Fruit fly (Drosophila melanogaster) whole organism, embryonic: ENCODE measurements around the gene CG6425.

Source experiments
- Blimp-1 ChIP-seq: fragments of 200-800 bp; sonication (Bioruptor generic); optimal IDR thresholded peaks from 3 replicates; lab custom pipeline; 2018; ENCODE audit warnings: missing biosample characterization, missing genetic modification characterization, mild to moderate bottlenecking, moderate library complexity, missing genetic modification reagents
- CG10267 ChIP-seq: fragments of 200-800 bp; sonication (Bioruptor generic); optimal IDR thresholded peaks from 2 replicates; lab custom pipeline; 2018; ENCODE audit warnings: missing biosample characterization, mild to moderate bottlenecking, missing genetic modification characterization, moderate library complexity
- CG10431 ChIP-seq: fragments of 200-800 bp; sonication (Bioruptor generic); optimal IDR thresholded peaks from 3 replicates; lab custom pipeline; 2018; ENCODE audit warnings: missing biosample characterization, mild to moderate bottlenecking, missing genetic modification characterization
- CG11085 ChIP-seq: fragments of 200-800 bp; sonication (Bioruptor generic); IDR thresholded peaks from 2 replicates; pipeline ENCODE4 v1.3.6; 2022; ENCODE audit warnings: missing biosample characterization, missing genetic modification characterization
- CG11504 ChIP-seq: fragments of 200-800 bp; sonication (Bioruptor generic); optimal IDR thresholded peaks from 3 replicates; lab custom pipeline; 2019; ENCODE audit warnings: missing biosample characterization, mild to moderate bottlenecking, missing genetic modification characterization, moderate library complexity
- CG12299 ChIP-seq: fragments of 200-800 bp; sonication (Bioruptor generic); optimal IDR thresholded peaks from 2 replicates; lab custom pipeline; 2018; ENCODE audit warnings: missing biosample characterization, mild to moderate bottlenecking, missing genetic modification characterization
- CG12391 ChIP-seq: fragments of 200-800 bp; sonication (Bioruptor generic); optimal IDR thresholded peaks from 3 replicates; lab custom pipeline; 2018; ENCODE audit warnings: missing biosample characterization, mild to moderate bottlenecking, missing genetic modification characterization, moderate library complexity
- CG12744 ChIP-seq: fragments of 200-800 bp; sonication (Bioruptor generic); optimal IDR thresholded peaks from 2 replicates; lab custom pipeline; 2016; ENCODE audit warnings: missing biosample characterization, missing genetic modification characterization
- CG13296 ChIP-seq: fragments of 200-800 bp; sonication (Bioruptor generic); optimal IDR thresholded peaks from 3 replicates; lab custom pipeline; 2018; ENCODE audit warnings: missing biosample characterization, mild to moderate bottlenecking, missing genetic modification characterization
- CG13424 ChIP-seq: fragments of 200-800 bp; sonication (Bioruptor generic); optimal IDR thresholded peaks from 2 replicates; lab custom pipeline; 2019; ENCODE audit warnings: missing biosample characterization, mild to moderate bottlenecking, missing genetic modification characterization, moderate library complexity
- CG1529 ChIP-seq: fragments of 200-800 bp; sonication (Bioruptor generic); optimal IDR thresholded peaks from 3 replicates; lab custom pipeline; 2018; ENCODE audit warnings: missing biosample characterization, missing genetic modification characterization
- CG15601 ChIP-seq: fragments of 200-800 bp; sonication (Bioruptor generic); optimal IDR thresholded peaks from 3 replicates; lab custom pipeline; 2019; ENCODE audit warnings: missing biosample characterization, mild to moderate bottlenecking, missing genetic modification characterization, moderate library complexity
- CG17802 ChIP-seq: fragments of 200-800 bp; sonication (Bioruptor generic); optimal IDR thresholded peaks from 2 replicates; lab custom pipeline; 2018; ENCODE audit warnings: missing biosample characterization, mild to moderate bottlenecking, missing genetic modification characterization, moderate library complexity
- CG3281 ChIP-seq: fragments of 200-800 bp; sonication (Bioruptor generic); optimal IDR thresholded peaks from 3 replicates; lab custom pipeline; 2017; ENCODE audit warnings: missing biosample characterization, mild to moderate bottlenecking, missing genetic modification characterization
- CG4404 ChIP-seq: fragments of 200-800 bp; sonication (Bioruptor generic); IDR thresholded peaks from 2 replicates; pipeline ENCODE4 v1.3.6; 2022; ENCODE audit warnings: missing biosample characterization, missing genetic modification characterization
- CG6813 ChIP-seq: fragments of 200-800 bp; sonication (Bioruptor generic); optimal IDR thresholded peaks from 2 replicates; lab custom pipeline; 2017; ENCODE audit warnings: missing biosample characterization, missing genetic modification characterization, mild to moderate bottlenecking, moderate library complexity, missing genetic modification reagents
- CG9437 ChIP-seq: fragments of 200-800 bp; sonication (Bioruptor generic); optimal IDR thresholded peaks from 2 replicates; lab custom pipeline; 2018; ENCODE audit warnings: missing biosample characterization, mild to moderate bottlenecking, missing genetic modification characterization
- CG9609 ChIP-seq: fragments of 200-800 bp; sonication (Bioruptor generic); optimal IDR thresholded peaks from 3 replicates; lab custom pipeline; 2016; ENCODE audit warnings: missing biosample characterization, missing genetic modification characterization
- D ChIP-seq, 2 experiments: fragments of 200-800 bp in 1 of 2; fragments of >200 bp in 1 of 2; sonication (Bioruptor generic) in 1 of 2; optimal IDR thresholded peaks; 2 replicates in 1 of 2; 3 replicates in 1 of 2; lab custom pipeline; 2017; ENCODE audit warnings: mild to moderate bottlenecking in 1 of 2, missing biosample characterization in 1 of 2, missing genetic modification characterization in 1 of 2, missing genetic modification reagents in 1 of 2
- Doc2 ChIP-seq: fragments of 200-800 bp; sonication (Bioruptor generic); IDR thresholded peaks from 2 replicates; pipeline ENCODE4 v1.3.6; 2022; ENCODE audit warnings: missing biosample characterization, missing genetic modification characterization
- Dref ChIP-seq: fragments of 200-800 bp; sonication (Bioruptor generic); IDR thresholded peaks from 2 replicates; pipeline ENCODE4 v1.3.6; 2022; ENCODE audit warnings: missing biosample characterization, missing genetic modification characterization
- Ets65A ChIP-seq: fragments of 200-800 bp; sonication (Bioruptor generic); peaks from one replicate; lab custom pipeline; 2016; ENCODE audit warnings: missing biosample characterization, missing genetic modification characterization
- Fer1 ChIP-seq: fragments of 200-800 bp; sonication (Bioruptor generic); optimal IDR thresholded peaks from 2 replicates; lab custom pipeline; 2017; ENCODE audit warnings: missing biosample characterization, mild to moderate bottlenecking, missing genetic modification characterization
- HHEX ChIP-seq: fragments of 200-800 bp; sonication (Bioruptor generic); optimal IDR thresholded peaks from 3 replicates; lab custom pipeline; 2017; ENCODE audit warnings: missing biosample characterization, mild to moderate bottlenecking, missing genetic modification characterization, missing genetic modification reagents
- Hey ChIP-seq: fragments of 200-800 bp; sonication (Bioruptor generic); optimal IDR thresholded peaks from 3 replicates; lab custom pipeline; 2018; ENCODE audit warnings: missing biosample characterization, mild to moderate bottlenecking, missing genetic modification characterization
- Lhr ChIP-seq: fragments of 200-800 bp; sonication (Bioruptor generic); optimal IDR thresholded peaks from 3 replicates; lab custom pipeline; 2017; ENCODE audit warnings: mild to moderate bottlenecking, missing biosample characterization, missing genetic modification reagents, missing genetic modification characterization
- Max ChIP-seq: fragments of 200-800 bp; sonication (Bioruptor generic); optimal IDR thresholded peaks from 2 replicates; lab custom pipeline; 2016; ENCODE audit warnings: missing biosample characterization, mild to moderate bottlenecking, missing genetic modification characterization
- Mrtf ChIP-seq: fragments of 200-800 bp; sonication (Bioruptor generic); IDR thresholded peaks from 3 replicates; pipeline ENCODE4 v1.3.6; 2022; ENCODE audit warnings: missing biosample characterization, missing genetic modification characterization
- NFAT ChIP-seq: fragments of 200-800 bp; sonication (Bioruptor generic); IDR thresholded peaks from 2 replicates; pipeline ENCODE4 v1.3.6; 2022; ENCODE audit warnings: missing biosample characterization, missing genetic modification characterization
- Nf-YB ChIP-seq: fragments of 200-800 bp; sonication (Bioruptor generic); optimal IDR thresholded peaks from 3 replicates; lab custom pipeline; 2019; ENCODE audit warnings: missing biosample characterization, mild to moderate bottlenecking, missing genetic modification characterization, moderate library complexity
- PHDP ChIP-seq: fragments of 200-800 bp; sonication (Bioruptor generic); optimal IDR thresholded peaks from 3 replicates; lab custom pipeline; 2018; ENCODE audit warnings: missing biosample characterization, mild to moderate bottlenecking, missing genetic modification characterization, moderate library complexity
- Tbp ChIP-seq: fragments of >200 bp; optimal IDR thresholded peaks from 2 replicates; lab custom pipeline; 2018; ENCODE audit warnings: missing biosample characterization, missing genetic modification characterization
- btn ChIP-seq: fragments of 200-800 bp; sonication (Bioruptor generic); optimal IDR thresholded peaks from 2 replicates; lab custom pipeline; 2016; ENCODE audit warnings: missing biosample characterization, missing genetic modification characterization
- cas ChIP-seq: fragments of 200-800 bp; sonication (Bioruptor generic); IDR thresholded peaks from 2 replicates; pipeline ENCODE4 v1.3.6; 2022; ENCODE audit warnings: missing biosample characterization, missing genetic modification characterization
- cwo ChIP-seq: fragments of 200-800 bp; sonication (Bioruptor generic); optimal IDR thresholded peaks from 3 replicates; lab custom pipeline; 2017; ENCODE audit warnings: missing biosample characterization, missing genetic modification characterization, mild to moderate bottlenecking, moderate library complexity, missing genetic modification reagents
- dmrt99B ChIP-seq: fragments of 200-800 bp; sonication (Bioruptor generic); optimal IDR thresholded peaks from 2 replicates; lab custom pipeline; 2018; ENCODE audit warnings: missing biosample characterization, mild to moderate bottlenecking, missing genetic modification characterization, moderate library complexity
- fd64A ChIP-seq: fragments of 200-800 bp; sonication (Bioruptor generic); optimal IDR thresholded peaks from 3 replicates; lab custom pipeline; 2018; ENCODE audit warnings: missing biosample characterization, mild to moderate bottlenecking, missing genetic modification characterization
- gem ChIP-seq: fragments of 200-800 bp; sonication (Bioruptor generic); optimal IDR thresholded peaks from 2 replicates; lab custom pipeline; 2019; ENCODE audit warnings: missing biosample characterization, mild to moderate bottlenecking, missing genetic modification characterization, moderate library complexity
- gro ChIP-seq: fragments of 200-800 bp; sonication (Bioruptor generic); optimal IDR thresholded peaks from 2 replicates; lab custom pipeline; 2016; ENCODE audit warnings: missing biosample characterization, missing genetic modification characterization
- mld ChIP-seq: fragments of 200-800 bp; sonication (Bioruptor generic); IDR thresholded peaks from 3 replicates; pipeline ENCODE4 v1.3.6; 2022; ENCODE audit warnings: missing biosample characterization, missing genetic modification characterization; ENCODE audit not compliant: partially characterized antibody
- nerfin-2 ChIP-seq: fragments of 200-800 bp; sonication (Bioruptor generic); IDR thresholded peaks from 2 replicates; pipeline ENCODE4 v1.3.6; 2022; ENCODE audit warnings: missing biosample characterization, missing genetic modification characterization; ENCODE audit not compliant: partially characterized antibody
- oc ChIP-seq: fragments of 200-800 bp; sonication (Bioruptor generic); optimal IDR thresholded peaks from 2 replicates; lab custom pipeline; 2018; ENCODE audit warnings: missing biosample characterization, mild to moderate bottlenecking, missing genetic modification characterization, moderate library complexity
- pfk ChIP-seq: fragments of 200-800 bp; sonication (Bioruptor generic); optimal IDR thresholded peaks from 2 replicates; lab custom pipeline; 2018; ENCODE audit warnings: missing biosample characterization, mild to moderate bottlenecking, missing genetic modification characterization, moderate library complexity
- pnt ChIP-seq: fragments of 200-800 bp; sonication (Bioruptor generic); optimal IDR thresholded peaks from 3 replicates; lab custom pipeline; 2016; ENCODE audit warnings: missing biosample characterization, missing genetic modification characterization
- pros ChIP-seq: fragments of 200-800 bp; sonication (Bioruptor generic); optimal IDR thresholded peaks from 3 replicates; lab custom pipeline; 2019; ENCODE audit warnings: missing biosample characterization, mild to moderate bottlenecking, missing genetic modification characterization, moderate library complexity
- sens ChIP-seq: fragments of 200-800 bp; sonication (Bioruptor generic); peaks from one replicate; lab custom pipeline; 2016; ENCODE audit warnings: missing biosample characterization, missing genetic modification characterization
- sob ChIP-seq: fragments of 200-800 bp; sonication (Bioruptor generic); IDR thresholded peaks from 2 replicates; pipeline ENCODE4 v1.3.6; 2022; ENCODE audit warnings: missing biosample characterization, missing genetic modification characterization
- sqz ChIP-seq: fragments of 200-800 bp; sonication (Bioruptor generic); optimal IDR thresholded peaks from 3 replicates; lab custom pipeline; 2018; ENCODE audit warnings: missing biosample characterization, mild to moderate bottlenecking, missing genetic modification characterization
- tll ChIP-seq, 2 experiments: fragments of 200-800 bp in 1 of 2; fragments of >200 bp in 1 of 2; sonication (Bioruptor generic) in 1 of 2; optimal IDR thresholded peaks; 2 replicates each; lab custom pipeline; 2017 to 2019; ENCODE audit warnings: missing biosample characterization in 2 of 2, missing genetic modification characterization in 2 of 2, mild to moderate bottlenecking in 1 of 2, moderate library complexity in 1 of 2

CG6425 gene

DNA sequence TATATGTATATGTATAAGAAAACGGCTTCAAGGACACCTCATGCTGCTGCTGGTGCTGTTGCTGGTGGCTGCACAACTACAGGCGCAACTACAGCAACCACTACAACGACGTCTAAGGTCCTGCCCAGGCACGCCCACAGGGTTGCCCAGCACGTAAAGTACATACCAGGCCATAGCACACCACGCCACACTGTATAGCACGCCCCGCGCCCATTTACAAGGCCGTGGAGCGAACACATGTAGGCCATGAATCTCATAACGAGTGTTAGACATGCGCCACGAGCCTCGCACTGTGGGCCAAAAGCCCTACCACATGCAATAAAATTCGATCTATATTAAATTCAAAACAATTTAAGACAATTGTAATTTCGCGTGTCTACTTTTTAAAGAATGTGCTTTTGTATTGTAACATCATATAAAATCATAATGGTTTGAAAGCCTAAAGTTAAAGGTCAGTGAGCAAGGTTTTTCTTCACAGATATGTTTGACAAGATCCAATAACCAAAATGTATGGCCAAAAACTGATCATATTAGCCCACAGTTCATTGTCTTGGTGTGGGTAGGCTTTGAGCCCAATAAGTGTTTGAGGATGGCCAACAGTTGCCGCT, 45.6 kb downstream of the CG6425 start:
- peak; percentile 41 for TF ChIP-seq gem (tag; lab: Kevin White, UChicago)
- no peak for TF ChIP-seq Mrtf (GFP tag; lab: Robert Waterston, UW)
- peak; percentile 59 for TF ChIP-seq Ets65A (GFP tag; lab: Kevin White, UChicago)
- no peak for TF ChIP-seq cas (GFP tag; lab: Robert Waterston, UW)
- TF ChIP-seq NFAT: no peak
- TF ChIP-seq Hey (tag; lab: Kevin White, UChicago): no peak
- no peak for TF ChIP-seq CG9609 (GFP tag; lab: Kevin White, UChicago)
- no peak for TF ChIP-seq CG17802 (tag; lab: Kevin White, UChicago)
- peak; percentile 3 for TF ChIP-seq gro
- TF ChIP-seq Doc2 (GFP tag; lab: Robert Waterston, UW): no peak
- TF ChIP-seq Nf-YB (GFP tag; lab: Kevin White, UChicago): no peak
- TF ChIP-seq sqz (GFP tag; lab: Kevin White, UChicago): no peak
- TF ChIP-seq CG13296 (GFP tag; lab: Kevin White, UChicago): peak; percentile 18
- no peak for TF ChIP-seq Lhr (GFP tag; lab: Kevin White, UChicago)
- TF ChIP-seq Fer1 (GFP tag; lab: Kevin White, UChicago): peak; percentile 63
- no peak for TF ChIP-seq CG12744
- TF ChIP-seq D (optimal IDR thresholded peaks at IDR 0.05; lab: Kevin White, UChicago): no peak
- TF ChIP-seq D (GFP tag; optimal IDR thresholded peaks at IDR 0.05; lab: Kevin White, UChicago): no peak
- no peak for TF ChIP-seq oc (tag; lab: Kevin White, UChicago)
- no peak for TF ChIP-seq CG12299 (tag; lab: Kevin White, UChicago)
- no peak for TF ChIP-seq fd64A (GFP tag; lab: Kevin White, UChicago)
- no peak for TF ChIP-seq CG9437
- TF ChIP-seq pros (GFP tag; lab: Kevin White, UChicago): no peak
- no peak for TF ChIP-seq nerfin-2 (GFP tag; lab: Robert Waterston, UW)
- TF ChIP-seq CG4404 (GFP tag; lab: Robert Waterston, UW): no peak
- TF ChIP-seq CG13424 (tag; lab: Kevin White, UChicago): no peak
- TF ChIP-seq CG1529 (GFP tag; lab: Kevin White, UChicago): no peak
- TF ChIP-seq pnt (GFP tag; lab: Kevin White, UChicago): no peak
- TF ChIP-seq CG15601: no peak
- peak; percentile 48 for TF ChIP-seq CG11504 (tag; lab: Kevin White, UChicago)
- no peak for TF ChIP-seq mld (GFP tag; lab: Robert Waterston, UW)
- peak; percentile 12 for TF ChIP-seq HHEX
- no peak for TF ChIP-seq pfk (GFP tag; lab: Kevin White, UChicago)
- TF ChIP-seq btn (GFP tag; lab: Kevin White, UChicago): no peak
- TF ChIP-seq PHDP: no peak
- peak; percentile 53 for TF ChIP-seq CG3281 (GFP tag; lab: Kevin White, UChicago)
- no peak for TF ChIP-seq Dref (GFP tag; lab: Robert Waterston, UW)
- no peak for TF ChIP-seq Tbp (GFP tag; lab: Kevin White, UChicago)
- TF ChIP-seq CG10431 (GFP tag; lab: Kevin White, UChicago): no peak
- no peak for TF ChIP-seq Blimp-1 (GFP tag; lab: Kevin White, UChicago)
- peak; percentile 68 for TF ChIP-seq sens (GFP tag; lab: Kevin White, UChicago)
- TF ChIP-seq CG6813 (GFP tag; lab: Kevin White, UChicago): no peak
- no peak for TF ChIP-seq Max
- TF ChIP-seq CG10267 (tag; lab: Kevin White, UChicago): no peak
- no peak for TF ChIP-seq CG12391 (tag; lab: Kevin White, UChicago)
- peak; percentile 37 for TF ChIP-seq dmrt99B (tag; lab: Kevin White, UChicago)
- TF ChIP-seq CG11085 (GFP tag; lab: Robert Waterston, UW): no peak
- TF ChIP-seq tll (GFP tag; optimal IDR thresholded peaks at IDR 0.05; lab: Kevin White, UChicago): no peak
- no peak for TF ChIP-seq sob (GFP tag; lab: Robert Waterston, UW)
- peak; percentile 40 for TF ChIP-seq cwo (GFP tag; lab: Kevin White, UChicago)
